Worm (Caenorhabditis elegans) whole organism, L2 larva: ENCODE measurements around the gene lmtr-3.

Experiments
- aly-2 ChIP-seq: fragments of 150-350 bp; optimal IDR thresholded peaks from 2 replicates; lab custom pipeline; 2014; ENCODE audit warnings: missing biosample characterization, missing genetic modification characterization
- elt-3 ChIP-seq: sonication (generic microtip); optimal IDR thresholded peaks from 2 replicates; lab custom pipeline; 2017; ENCODE audit warnings: missing biosample characterization, missing genetic modification characterization
- gmeb-1 ChIP-seq: fragments of 150-350 bp; optimal IDR thresholded peaks from 2 replicates; lab custom pipeline; 2014; ENCODE audit warnings: missing biosample characterization, missing genetic modification characterization
- nhr-21 ChIP-seq: fragments of 150-350 bp; optimal IDR thresholded peaks from 2 replicates; lab custom pipeline; 2014; ENCODE audit warnings: missing biosample characterization, missing genetic modification characterization
- nhr-25 ChIP-seq: fragments of 150-350 bp; sonication (generic microtip); optimal IDR thresholded peaks from 3 replicates; lab custom pipeline; 2014; ENCODE audit warnings: missing biosample characterization, missing genetic modification characterization
- skn-1 ChIP-seq: sonication (generic microtip); optimal IDR thresholded peaks from 2 replicates; lab custom pipeline; 2017; ENCODE audit warnings: missing biosample characterization, missing genetic modification characterization
- snpc-4 ChIP-seq: fragments of 150-350 bp; optimal IDR thresholded peaks from 2 replicates; lab custom pipeline; 2014; ENCODE audit warnings: missing biosample characterization, missing genetic modification characterization
- unc-62 ChIP-seq: fragments of 150-350 bp; optimal IDR thresholded peaks from 2 replicates; lab custom pipeline; 2014; ENCODE audit warnings: missing biosample characterization, missing genetic modification reagents, missing genetic modification characterization
- ztf-11 ChIP-seq: sonication (generic microtip); optimal IDR thresholded peaks from 2 replicates; lab custom pipeline; 2017; ENCODE audit warnings: missing biosample characterization, missing genetic modification characterization

DNA sequence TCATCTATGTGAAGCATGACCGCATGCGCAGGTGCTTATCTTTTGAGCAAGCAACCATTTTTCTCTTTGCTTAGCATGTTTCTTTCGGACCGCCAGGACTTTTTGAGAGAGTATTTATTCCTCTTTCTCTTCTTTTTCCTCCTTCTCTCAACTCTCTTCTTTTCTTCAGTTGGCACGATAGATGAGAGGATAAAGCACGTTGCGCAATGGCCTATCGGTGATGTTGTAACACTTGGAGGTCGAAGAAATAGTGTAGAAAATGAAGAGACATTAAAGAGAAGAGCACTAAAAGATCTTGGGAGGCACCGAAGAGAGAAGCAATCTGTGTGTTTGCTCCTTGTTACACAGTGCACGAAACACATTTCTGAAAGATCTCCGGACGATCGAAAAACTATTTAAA is 40.3 kb upstream of the lmtr-3 start:
- no peak for TF ChIP-seq ztf-11 (tag; lab: Kevin White, UChicago)
- no peak for TF ChIP-seq nhr-25 (tag; lab: Kevin White, UChicago)
- no peak for TF ChIP-seq snpc-4 (tag; lab: Kevin White, UChicago)
- TF ChIP-seq elt-3 (tag; lab: Kevin White, UChicago) = no peak
- TF ChIP-seq unc-62 (GFP tag; lab: Kevin White, UChicago) = no peak
- no peak for TF ChIP-seq aly-2 (tag; lab: Kevin White, UChicago)
- TF ChIP-seq gmeb-1 (tag; lab: Kevin White, UChicago) = no peak
- no peak for TF ChIP-seq skn-1 (tag; lab: Kevin White, UChicago)
- TF ChIP-seq nhr-21 (tag; lab: Kevin White, UChicago) = no peak
